Fruit fly (Drosophila melanogaster) whole organism, prepupa: Measurements from ENCODE around the gene nAChRalpha3.
A peak's percentile ranks its signal among the peaks of the same experiment; 100 is the strongest.

Experiments used
- Blimp-1 ChIP-seq: fragments of 200-800 bp; sonication (Bioruptor generic); optimal IDR thresholded peaks from 3 replicates; lab custom pipeline; 2017; ENCODE audit warnings: missing biosample characterization, missing genetic modification characterization, mild to moderate bottlenecking, moderate library complexity, missing genetic modification reagents
- CG10631 ChIP-seq: fragments of 200-800 bp; sonication (Bioruptor generic); optimal IDR thresholded peaks from 2 replicates; lab custom pipeline; 2016; ENCODE audit warnings: missing biosample characterization, missing genetic modification characterization
- CG10669 ChIP-seq: fragments of 200-800 bp; sonication (Bioruptor generic); optimal IDR thresholded peaks from 3 replicates; lab custom pipeline; 2018; ENCODE audit warnings: missing biosample characterization, mild to moderate bottlenecking, missing genetic modification characterization, moderate library complexity
- CG11294 ChIP-seq: fragments of 200-800 bp; sonication (Bioruptor generic); IDR thresholded peaks from 2 replicates; pipeline ENCODE4 v1.3.6; 2022; ENCODE audit warnings: missing biosample characterization, missing genetic modification characterization
- CG11762 ChIP-seq: fragments of 200-800 bp; sonication (Bioruptor generic); optimal IDR thresholded peaks from 3 replicates; lab custom pipeline; 2016; ENCODE audit warnings: missing biosample characterization, missing genetic modification characterization; ENCODE audit not compliant: insufficient read depth
- CG11902 ChIP-seq: fragments of 200-800 bp; sonication (Bioruptor generic); optimal IDR thresholded peaks from 3 replicates; lab custom pipeline; 2016; ENCODE audit warnings: missing biosample characterization, missing genetic modification characterization
- CG15336 ChIP-seq: fragments of 200-800 bp; sonication (Bioruptor generic); IDR thresholded peaks from 2 replicates; pipeline ENCODE4 v1.3.6; 2022; ENCODE audit warnings: missing biosample characterization, missing genetic modification characterization
- CG1621 ChIP-seq: fragments of 200-800 bp; sonication (Bioruptor generic); optimal IDR thresholded peaks from 3 replicates; lab custom pipeline; 2018; ENCODE audit warnings: missing biosample characterization, mild to moderate bottlenecking, missing genetic modification characterization
- CG16779 ChIP-seq: fragments of 200-800 bp; sonication (Bioruptor generic); optimal IDR thresholded peaks from 3 replicates; lab custom pipeline; 2017; ENCODE audit warnings: missing biosample characterization, mild to moderate bottlenecking, missing genetic modification characterization
- CG31627 ChIP-seq: fragments of 200-800 bp; sonication (Bioruptor generic); optimal IDR thresholded peaks from 3 replicates; lab custom pipeline; 2016; ENCODE audit warnings: missing biosample characterization, missing genetic modification characterization
- CG32006 ChIP-seq: fragments of 200-800 bp; sonication (Bioruptor generic); optimal IDR thresholded peaks from 3 replicates; lab custom pipeline; 2017; ENCODE audit warnings: missing biosample characterization, mild to moderate bottlenecking, missing genetic modification characterization
- CG34406 ChIP-seq: fragments of 200-800 bp; sonication (Bioruptor generic); optimal IDR thresholded peaks from 3 replicates; lab custom pipeline; 2016; ENCODE audit warnings: missing biosample characterization, missing genetic modification characterization
- CG3919 ChIP-seq: fragments of 200-800 bp; sonication (Bioruptor generic); optimal IDR thresholded peaks from 3 replicates; lab custom pipeline; 2016; ENCODE audit warnings: missing biosample characterization, missing genetic modification characterization
- CG4318 ChIP-seq: fragments of 200-800 bp; sonication (Bioruptor generic); optimal IDR thresholded peaks from 3 replicates; lab custom pipeline; 2017; ENCODE audit warnings: missing biosample characterization, mild to moderate bottlenecking, missing genetic modification characterization
- CG6163 ChIP-seq: fragments of 200-800 bp; sonication (Bioruptor generic); IDR thresholded peaks from 3 replicates; pipeline ENCODE4 v1.3.6; 2022; ENCODE audit warnings: missing biosample characterization, missing genetic modification characterization
- CG6276 ChIP-seq: fragments of 200-800 bp; sonication (Bioruptor generic); optimal IDR thresholded peaks from 2 replicates; lab custom pipeline; 2017; ENCODE audit warnings: missing biosample characterization, mild to moderate bottlenecking, missing genetic modification characterization
- CG6792 ChIP-seq: fragments of 200-800 bp; sonication (Bioruptor generic); optimal IDR thresholded peaks from 3 replicates; lab custom pipeline; 2016; ENCODE audit warnings: missing biosample characterization, missing genetic modification characterization
- CG6808 ChIP-seq: fragments of 200-800 bp; sonication (Bioruptor generic); optimal IDR thresholded peaks from 3 replicates; lab custom pipeline; 2017; ENCODE audit warnings: missing biosample characterization, missing genetic modification characterization, mild to moderate bottlenecking, moderate library complexity, missing genetic modification reagents
- CG8119 ChIP-seq: fragments of 200-800 bp; sonication (Bioruptor generic); IDR thresholded peaks from 3 replicates; pipeline ENCODE4 v1.3.6; 2022; ENCODE audit warnings: missing biosample characterization, missing genetic modification characterization
- CG8319 ChIP-seq: fragments of 200-800 bp; sonication (Bioruptor generic); optimal IDR thresholded peaks from 3 replicates; lab custom pipeline; 2016; ENCODE audit warnings: missing biosample characterization, missing genetic modification characterization
- CG9139 ChIP-seq: fragments of 200-800 bp; sonication (Bioruptor generic); optimal IDR thresholded peaks from 3 replicates; lab custom pipeline; 2017; ENCODE audit warnings: missing biosample characterization, mild to moderate bottlenecking, missing genetic modification characterization
- Eip78C ChIP-seq: fragments of 200-800 bp; sonication (Bioruptor generic); peaks from one replicate; lab custom pipeline; 2016; ENCODE audit warnings: missing biosample characterization, missing genetic modification characterization
- Ets21C ChIP-seq: fragments of 200-800 bp; sonication (Bioruptor generic); optimal IDR thresholded peaks from 3 replicates; lab custom pipeline; 2016; ENCODE audit warnings: missing biosample characterization, missing genetic modification characterization
- Gug ChIP-seq: fragments of 200-800 bp; sonication (Bioruptor generic); IDR thresholded peaks from 2 replicates; pipeline ENCODE4 v1.3.6; 2022; ENCODE audit warnings: missing biosample characterization, missing genetic modification characterization
- Hr38 ChIP-seq: sonication (Bioruptor generic); optimal IDR thresholded peaks from 2 replicates; lab custom pipeline; 2016; ENCODE audit warnings: missing biosample characterization, missing genetic modification characterization
- Hr39 ChIP-seq: fragments of 200-800 bp; sonication (Bioruptor generic); optimal IDR thresholded peaks from 2 replicates; lab custom pipeline; 2016; ENCODE audit warnings: missing biosample characterization, missing genetic modification characterization
- Hr4 ChIP-seq: fragments of 200-800 bp; sonication (Bioruptor generic); optimal IDR thresholded peaks from 3 replicates; lab custom pipeline; 2016; ENCODE audit warnings: missing biosample characterization, missing genetic modification characterization
- Lpt ChIP-seq: fragments of 200-800 bp; sonication (Bioruptor generic); optimal IDR thresholded peaks from 3 replicates; lab custom pipeline; 2016; ENCODE audit warnings: missing biosample characterization, missing genetic modification characterization
- Met ChIP-seq: fragments of 200-800 bp; sonication (Bioruptor generic); optimal IDR thresholded peaks from 3 replicates; lab custom pipeline; 2016; ENCODE audit warnings: missing biosample characterization, missing genetic modification characterization
- OdsH ChIP-seq: fragments of 200-800 bp; sonication (Bioruptor generic); optimal IDR thresholded peaks from 3 replicates; lab custom pipeline; 2016; ENCODE audit warnings: missing biosample characterization, missing genetic modification characterization
- Smox ChIP-seq: fragments of 200-800 bp; sonication (Bioruptor generic); optimal IDR thresholded peaks from 3 replicates; lab custom pipeline; 2016; ENCODE audit warnings: missing biosample characterization, missing genetic modification characterization
- Sox102F ChIP-seq: fragments of 200-800 bp; sonication (Bioruptor generic); optimal IDR thresholded peaks from 2 replicates; lab custom pipeline; 2016; ENCODE audit warnings: missing biosample characterization, mild to moderate bottlenecking, missing genetic modification characterization
- Sox15 ChIP-seq: fragments of 200-800 bp; sonication (Bioruptor generic); optimal IDR thresholded peaks from 3 replicates; lab custom pipeline; 2016; ENCODE audit warnings: missing biosample characterization, missing genetic modification characterization
- achi ChIP-seq: fragments of 200-800 bp; sonication (Bioruptor generic); optimal IDR thresholded peaks from 3 replicates; lab custom pipeline; 2016; ENCODE audit warnings: missing biosample characterization, missing genetic modification characterization
- acj6 ChIP-seq: fragments of 200-800 bp; sonication (Bioruptor generic); optimal IDR thresholded peaks from 3 replicates; lab custom pipeline; 2016; ENCODE audit warnings: missing biosample characterization, missing genetic modification characterization
- dac ChIP-seq: fragments of 200-800 bp; sonication (Bioruptor generic); optimal IDR thresholded peaks from 2 replicates; lab custom pipeline; 2017; ENCODE audit warnings: missing biosample characterization, mild to moderate bottlenecking, missing genetic modification characterization
- eg ChIP-seq: fragments of 200-800 bp; sonication (Bioruptor generic); IDR thresholded peaks from 3 replicates; pipeline ENCODE4 v1.3.6; 2022; ENCODE audit warnings: missing biosample characterization, missing genetic modification characterization
- esn ChIP-seq: fragments of 200-800 bp; sonication (Bioruptor generic); optimal IDR thresholded peaks from 2 replicates; lab custom pipeline; 2016; ENCODE audit warnings: missing biosample characterization, mild to moderate bottlenecking, missing genetic modification characterization, moderate library complexity
- net ChIP-seq: fragments of 200-800 bp; sonication (Bioruptor generic); optimal IDR thresholded peaks from 3 replicates; lab custom pipeline; 2016; ENCODE audit warnings: missing biosample characterization, missing genetic modification characterization
- pdm3 ChIP-seq: fragments of 200-800 bp; sonication (Bioruptor generic); optimal IDR thresholded peaks from 3 replicates; lab custom pipeline; 2016; ENCODE audit warnings: missing biosample characterization, missing genetic modification characterization
- ss ChIP-seq, 2 experiments: fragments of 200-800 bp; sonication (Bioruptor generic); optimal IDR thresholded peaks; 2 replicates in 1 of 2; 3 replicates in 1 of 2; lab custom pipeline; 2017 to 2018; ENCODE audit warnings: mild to moderate bottlenecking in 2 of 2, missing biosample characterization in 2 of 2, missing genetic modification characterization in 2 of 2, moderate library complexity in 1 of 2
- svp ChIP-seq: fragments of 200-800 bp; sonication (Bioruptor generic); peaks from one replicate; lab custom pipeline; 2016; ENCODE audit warnings: missing biosample characterization, missing genetic modification characterization
- topi ChIP-seq: fragments of 200-800 bp; sonication (Bioruptor generic); optimal IDR thresholded peaks from 3 replicates; lab custom pipeline; 2016; ENCODE audit warnings: missing biosample characterization, missing genetic modification characterization
- vri ChIP-seq: fragments of 200-800 bp; sonication (Bioruptor generic); optimal IDR thresholded peaks from 3 replicates; lab custom pipeline; 2016; ENCODE audit warnings: missing biosample characterization, mild to moderate bottlenecking, missing genetic modification characterization

Gene nAChRalpha3

dm6 chrX:8396611-8397010 lies 29.6 kb upstream of the nAChRalpha3 start:
- TF ChIP-seq CG11762 (GFP tag; lab: Kevin White, UChicago) = no peak
- peak; percentile 19 for TF ChIP-seq svp (GFP tag; lab: Kevin White, UChicago)
- no peak for TF ChIP-seq CG16779 (tag; lab: Kevin White, UChicago)
- TF ChIP-seq CG10669 (GFP tag; lab: Kevin White, UChicago) = peak; percentile 6
- TF ChIP-seq acj6 (GFP tag; lab: Kevin White, UChicago) = peak; percentile 19
- TF ChIP-seq OdsH (GFP tag; lab: Kevin White, UChicago) = peak; percentile 32
- peak; percentile 81 for TF ChIP-seq CG6163
- TF ChIP-seq CG9139 (GFP tag; lab: Kevin White, UChicago) = no peak
- TF ChIP-seq pdm3 = peak; percentile 39
- peak; percentile 75 for TF ChIP-seq CG8119
- TF ChIP-seq esn (GFP tag; lab: Kevin White, UChicago) = no peak
- no peak for TF ChIP-seq net
- peak; percentile 22 for TF ChIP-seq dac (GFP tag; lab: Kevin White, UChicago)
- no peak for TF ChIP-seq Ets21C (GFP tag; lab: Kevin White, UChicago)
- TF ChIP-seq eg (GFP tag; lab: Robert Waterston, UW) = peak; percentile 77
- TF ChIP-seq Gug (GFP tag; lab: Robert Waterston, UW) = peak; percentile 61
- peak; percentile 48 for TF ChIP-seq CG6276 (GFP tag; lab: Kevin White, UChicago)
- TF ChIP-seq Hr38 (GFP tag; lab: Kevin White, UChicago) = no peak
- TF ChIP-seq CG4318 (GFP tag; lab: Kevin White, UChicago) = peak; percentile 40
- peak; percentile 79 for TF ChIP-seq Hr4 (GFP tag; lab: Kevin White, UChicago)
- TF ChIP-seq CG3919 = peak; percentile 21
- TF ChIP-seq Met = peak; percentile 7
- peak; percentile 65 for TF ChIP-seq CG32006
- TF ChIP-seq Smox (GFP tag; lab: Kevin White, UChicago) = no peak
- peak; percentile 77 for TF ChIP-seq Eip78C (GFP tag; lab: Kevin White, UChicago)
- no peak for TF ChIP-seq CG6808 (GFP tag; lab: Kevin White, UChicago)
- TF ChIP-seq Sox15 = no peak
- peak; percentile 52; the same call in 1 of the 2 replicates for TF ChIP-seq CG11294 (GFP tag; lab: Robert Waterston, UW)
- TF ChIP-seq CG15336 (GFP tag; lab: Robert Waterston, UW) = peak; percentile 78
- peak; percentile 24 for TF ChIP-seq Lpt
- peak; percentile 42 for TF ChIP-seq achi
- no peak for TF ChIP-seq Blimp-1 (GFP tag; lab: Kevin White, UChicago)
- TF ChIP-seq Hr39 (GFP tag; lab: Kevin White, UChicago) = peak; percentile 9

dm6 chrX:8385481-8385880 lies 18.5 kb upstream of the nAChRalpha3 start, which contains the start of gene CG1387:
TSS of gene CG1387 (plus strand) at chrX:8385781.
- TF ChIP-seq svp (GFP tag; lab: Kevin White, UChicago) = no peak

dm6 chrX:8371729-8372128 lies 4.8 kb upstream of the nAChRalpha3 start:
- TF ChIP-seq CG11294 (GFP tag; lab: Robert Waterston, UW) (no peak), esn (GFP tag; lab: Kevin White, UChicago) (no peak), Blimp-1 (GFP tag; lab: Kevin White, UChicago) (no peak), CG10631 (GFP tag; lab: Kevin White, UChicago) (no peak), Met (no peak), CG6808 (GFP tag; lab: Kevin White, UChicago) (no peak), OdsH (GFP tag; lab: Kevin White, UChicago) (no peak), CG1621 (tag; lab: Kevin White, UChicago) (no peak), net (no peak), CG9139 (GFP tag; lab: Kevin White, UChicago) (no peak)

- TF ChIP-seq CG10669 (GFP tag; lab: Kevin White, UChicago) (no peak), Blimp-1 (GFP tag; lab: Kevin White, UChicago) (no peak), Smox (GFP tag; lab: Kevin White, UChicago) (no peak), Lpt (no peak), Hr4 (GFP tag; lab: Kevin White, UChicago) (no peak), Met (no peak), ss (GFP tag; optimal IDR thresholded peaks at IDR 0.05; lab: Kevin White, UChicago) (no peak), Sox102F (GFP tag; lab: Kevin White, UChicago) (no peak), CG8319 (no peak), CG6792 (no peak), achi (no peak), CG11902 (no peak), CG8119 (no peak), CG6808 (GFP tag; lab: Kevin White, UChicago) (no peak), svp (GFP tag; lab: Kevin White, UChicago) (no peak), vri (GFP tag; lab: Kevin White, UChicago) (no peak), CG34406 (GFP tag; lab: Kevin White, UChicago) (no peak), topi (GFP tag; lab: Kevin White, UChicago) (no peak), CG31627 (no peak), OdsH (GFP tag; lab: Kevin White, UChicago) (no peak)
These were observed 640 bp downstream of the nAChRalpha3 start for dm6 chrX:8366329-8366728.
